Fruit fly (Drosophila melanogaster) whole organism, pupa: ENCODE measurements around the gene Mettl3.

Experiments
- CG10348 ChIP-seq: fragments of 200-800 bp; sonication (Bioruptor generic); IDR thresholded peaks from 2 replicates; pipeline ENCODE4 v1.3.6; 2022; ENCODE audit warnings: missing biosample characterization, missing genetic modification characterization
- rn ChIP-seq: fragments of 200-800 bp; sonication (Bioruptor generic); IDR thresholded peaks from 2 replicates; pipeline ENCODE4 v1.3.6; 2022; ENCODE audit warnings: missing biosample characterization, missing genetic modification characterization

dm6 chr3R:24006449-24007159, 25.4 kb upstream of the Mettl3 start:
- TF ChIP-seq rn (GFP tag; lab: Robert Waterston, UW) (no peak), CG10348 (no peak)
